Fruit fly (Drosophila melanogaster) whole organism, prepupa: Measurements from ENCODE around the gene SLIRP1.

Source experiments
- Blimp-1 ChIP-seq: fragments of 200-800 bp; sonication (Bioruptor generic); optimal IDR thresholded peaks from 3 replicates; lab custom pipeline; 2017; ENCODE audit warnings: missing biosample characterization, missing genetic modification characterization, mild to moderate bottlenecking, moderate library complexity, missing genetic modification reagents
- CG10631 ChIP-seq: fragments of 200-800 bp; sonication (Bioruptor generic); optimal IDR thresholded peaks from 2 replicates; lab custom pipeline; 2016; ENCODE audit warnings: missing biosample characterization, missing genetic modification characterization
- CG10669 ChIP-seq: fragments of 200-800 bp; sonication (Bioruptor generic); optimal IDR thresholded peaks from 3 replicates; lab custom pipeline; 2018; ENCODE audit warnings: missing biosample characterization, mild to moderate bottlenecking, missing genetic modification characterization, moderate library complexity
- CG11294 ChIP-seq: fragments of 200-800 bp; sonication (Bioruptor generic); IDR thresholded peaks from 2 replicates; pipeline ENCODE4 v1.3.6; 2022; ENCODE audit warnings: missing biosample characterization, missing genetic modification characterization
- CG11762 ChIP-seq: fragments of 200-800 bp; sonication (Bioruptor generic); optimal IDR thresholded peaks from 3 replicates; lab custom pipeline; 2016; ENCODE audit warnings: missing biosample characterization, missing genetic modification characterization; ENCODE audit not compliant: insufficient read depth
- CG15336 ChIP-seq: fragments of 200-800 bp; sonication (Bioruptor generic); IDR thresholded peaks from 2 replicates; pipeline ENCODE4 v1.3.6; 2022; ENCODE audit warnings: missing biosample characterization, missing genetic modification characterization
- CG1621 ChIP-seq: fragments of 200-800 bp; sonication (Bioruptor generic); optimal IDR thresholded peaks from 3 replicates; lab custom pipeline; 2018; ENCODE audit warnings: missing biosample characterization, mild to moderate bottlenecking, missing genetic modification characterization
- CG16779 ChIP-seq: fragments of 200-800 bp; sonication (Bioruptor generic); optimal IDR thresholded peaks from 3 replicates; lab custom pipeline; 2017; ENCODE audit warnings: missing biosample characterization, mild to moderate bottlenecking, missing genetic modification characterization
- CG3032 ChIP-seq: fragments of 200-800 bp; optimal IDR thresholded peaks from 2 replicates; lab custom pipeline; 2019; ENCODE audit warnings: missing biosample characterization, mild to moderate bottlenecking, missing genetic modification characterization, moderate library complexity
- CG31627 ChIP-seq: fragments of 200-800 bp; sonication (Bioruptor generic); optimal IDR thresholded peaks from 3 replicates; lab custom pipeline; 2016; ENCODE audit warnings: missing biosample characterization, missing genetic modification characterization
- CG3919 ChIP-seq: fragments of 200-800 bp; sonication (Bioruptor generic); optimal IDR thresholded peaks from 3 replicates; lab custom pipeline; 2016; ENCODE audit warnings: missing biosample characterization, missing genetic modification characterization
- CG4318 ChIP-seq: fragments of 200-800 bp; sonication (Bioruptor generic); optimal IDR thresholded peaks from 3 replicates; lab custom pipeline; 2017; ENCODE audit warnings: missing biosample characterization, mild to moderate bottlenecking, missing genetic modification characterization
- CG6163 ChIP-seq: fragments of 200-800 bp; sonication (Bioruptor generic); IDR thresholded peaks from 3 replicates; pipeline ENCODE4 v1.3.6; 2022; ENCODE audit warnings: missing biosample characterization, missing genetic modification characterization
- CG6276 ChIP-seq: fragments of 200-800 bp; sonication (Bioruptor generic); optimal IDR thresholded peaks from 2 replicates; lab custom pipeline; 2017; ENCODE audit warnings: missing biosample characterization, mild to moderate bottlenecking, missing genetic modification characterization
- CG6792 ChIP-seq: fragments of 200-800 bp; sonication (Bioruptor generic); optimal IDR thresholded peaks from 3 replicates; lab custom pipeline; 2016; ENCODE audit warnings: missing biosample characterization, missing genetic modification characterization
- CG6808 ChIP-seq: fragments of 200-800 bp; sonication (Bioruptor generic); optimal IDR thresholded peaks from 3 replicates; lab custom pipeline; 2017; ENCODE audit warnings: missing biosample characterization, missing genetic modification characterization, mild to moderate bottlenecking, moderate library complexity, missing genetic modification reagents
- CG6854 ChIP-seq: fragments of 200-800 bp; sonication (Bioruptor generic); optimal IDR thresholded peaks from 2 replicates; lab custom pipeline; 2017; ENCODE audit warnings: missing biosample characterization, mild to moderate bottlenecking, missing genetic modification characterization
- CG7368 ChIP-seq: fragments of 200-800 bp; sonication (Bioruptor generic); optimal IDR thresholded peaks from 3 replicates; lab custom pipeline; 2016; ENCODE audit warnings: missing biosample characterization, missing genetic modification characterization
- CG8119 ChIP-seq: fragments of 200-800 bp; sonication (Bioruptor generic); IDR thresholded peaks from 3 replicates; pipeline ENCODE4 v1.3.6; 2022; ENCODE audit warnings: missing biosample characterization, missing genetic modification characterization
- CG8319 ChIP-seq: fragments of 200-800 bp; sonication (Bioruptor generic); optimal IDR thresholded peaks from 3 replicates; lab custom pipeline; 2016; ENCODE audit warnings: missing biosample characterization, missing genetic modification characterization
- CG8632 ChIP-seq: fragments of 200-800 bp; sonication (Bioruptor generic); optimal IDR thresholded peaks from 3 replicates; lab custom pipeline; 2016; ENCODE audit warnings: missing biosample characterization, missing genetic modification characterization
- CG9139 ChIP-seq: fragments of 200-800 bp; sonication (Bioruptor generic); optimal IDR thresholded peaks from 3 replicates; lab custom pipeline; 2017; ENCODE audit warnings: missing biosample characterization, mild to moderate bottlenecking, missing genetic modification characterization
- Eip75B ChIP-seq: fragments of 200-800 bp; sonication (Bioruptor generic); optimal IDR thresholded peaks from 3 replicates; lab custom pipeline; 2016; ENCODE audit warnings: missing biosample characterization, missing genetic modification characterization
- Eip78C ChIP-seq: fragments of 200-800 bp; sonication (Bioruptor generic); peaks from one replicate; lab custom pipeline; 2016; ENCODE audit warnings: missing biosample characterization, missing genetic modification characterization
- Ets21C ChIP-seq: fragments of 200-800 bp; sonication (Bioruptor generic); optimal IDR thresholded peaks from 3 replicates; lab custom pipeline; 2016; ENCODE audit warnings: missing biosample characterization, missing genetic modification characterization
- Ets96B ChIP-seq: fragments of 200-800 bp; optimal IDR thresholded peaks from 2 replicates; lab custom pipeline; 2019; ENCODE audit warnings: missing biosample characterization, mild to moderate bottlenecking, missing genetic modification characterization, moderate library complexity
- Gug ChIP-seq: fragments of 200-800 bp; sonication (Bioruptor generic); IDR thresholded peaks from 2 replicates; pipeline ENCODE4 v1.3.6; 2022; ENCODE audit warnings: missing biosample characterization, missing genetic modification characterization
- Hr38 ChIP-seq: sonication (Bioruptor generic); optimal IDR thresholded peaks from 2 replicates; lab custom pipeline; 2016; ENCODE audit warnings: missing biosample characterization, missing genetic modification characterization
- Hr39 ChIP-seq: fragments of 200-800 bp; sonication (Bioruptor generic); optimal IDR thresholded peaks from 2 replicates; lab custom pipeline; 2016; ENCODE audit warnings: missing biosample characterization, missing genetic modification characterization
- Hr4 ChIP-seq: fragments of 200-800 bp; sonication (Bioruptor generic); optimal IDR thresholded peaks from 3 replicates; lab custom pipeline; 2016; ENCODE audit warnings: missing biosample characterization, missing genetic modification characterization
- Lpt ChIP-seq: fragments of 200-800 bp; sonication (Bioruptor generic); optimal IDR thresholded peaks from 3 replicates; lab custom pipeline; 2016; ENCODE audit warnings: missing biosample characterization, missing genetic modification characterization
- Met ChIP-seq: fragments of 200-800 bp; sonication (Bioruptor generic); optimal IDR thresholded peaks from 3 replicates; lab custom pipeline; 2016; ENCODE audit warnings: missing biosample characterization, missing genetic modification characterization
- OdsH ChIP-seq: fragments of 200-800 bp; sonication (Bioruptor generic); optimal IDR thresholded peaks from 3 replicates; lab custom pipeline; 2016; ENCODE audit warnings: missing biosample characterization, missing genetic modification characterization
- Smox ChIP-seq: fragments of 200-800 bp; sonication (Bioruptor generic); optimal IDR thresholded peaks from 3 replicates; lab custom pipeline; 2016; ENCODE audit warnings: missing biosample characterization, missing genetic modification characterization
- Sox102F ChIP-seq: fragments of 200-800 bp; sonication (Bioruptor generic); optimal IDR thresholded peaks from 2 replicates; lab custom pipeline; 2016; ENCODE audit warnings: missing biosample characterization, mild to moderate bottlenecking, missing genetic modification characterization
- Sox14 ChIP-seq: fragments of 200-800 bp; sonication (Bioruptor generic); optimal IDR thresholded peaks from 3 replicates; lab custom pipeline; 2016; ENCODE audit warnings: missing biosample characterization, missing genetic modification characterization
- Sox15 ChIP-seq: fragments of 200-800 bp; sonication (Bioruptor generic); optimal IDR thresholded peaks from 3 replicates; lab custom pipeline; 2016; ENCODE audit warnings: missing biosample characterization, missing genetic modification characterization
- achi ChIP-seq: fragments of 200-800 bp; sonication (Bioruptor generic); optimal IDR thresholded peaks from 3 replicates; lab custom pipeline; 2016; ENCODE audit warnings: missing biosample characterization, missing genetic modification characterization
- cyc ChIP-seq: fragments of 200-800 bp; sonication (Bioruptor generic); optimal IDR thresholded peaks from 3 replicates; lab custom pipeline; 2016; ENCODE audit warnings: missing biosample characterization, missing genetic modification characterization
- eg ChIP-seq: fragments of 200-800 bp; sonication (Bioruptor generic); IDR thresholded peaks from 3 replicates; pipeline ENCODE4 v1.3.6; 2022; ENCODE audit warnings: missing biosample characterization, missing genetic modification characterization
- esn ChIP-seq: fragments of 200-800 bp; sonication (Bioruptor generic); optimal IDR thresholded peaks from 2 replicates; lab custom pipeline; 2016; ENCODE audit warnings: missing biosample characterization, mild to moderate bottlenecking, missing genetic modification characterization, moderate library complexity
- fd59A ChIP-seq: fragments of 200-800 bp; sonication (Bioruptor generic); optimal IDR thresholded peaks from 2 replicates; lab custom pipeline; 2017; ENCODE audit warnings: missing biosample characterization, mild to moderate bottlenecking, missing genetic modification characterization, missing genetic modification reagents
- fd85E ChIP-seq: fragments of 200-800 bp; sonication (Bioruptor generic); optimal IDR thresholded peaks from 3 replicates; lab custom pipeline; 2016; ENCODE audit warnings: missing biosample characterization, missing genetic modification characterization
- fkh ChIP-seq: fragments of 200-800 bp; sonication (Bioruptor generic); optimal IDR thresholded peaks from 3 replicates; lab custom pipeline; 2017; ENCODE audit warnings: missing biosample characterization, mild to moderate bottlenecking, missing genetic modification characterization, moderate library complexity
- lz ChIP-seq: fragments of 200-800 bp; sonication (Bioruptor generic); optimal IDR thresholded peaks from 3 replicates; lab custom pipeline; 2016; ENCODE audit warnings: missing biosample characterization, missing genetic modification characterization
- net ChIP-seq: fragments of 200-800 bp; sonication (Bioruptor generic); optimal IDR thresholded peaks from 3 replicates; lab custom pipeline; 2016; ENCODE audit warnings: missing biosample characterization, missing genetic modification characterization
- pdm3 ChIP-seq: fragments of 200-800 bp; sonication (Bioruptor generic); optimal IDR thresholded peaks from 3 replicates; lab custom pipeline; 2016; ENCODE audit warnings: missing biosample characterization, missing genetic modification characterization
- spab ChIP-seq: fragments of 200-800 bp; sonication (Bioruptor generic); optimal IDR thresholded peaks from 2 replicates; lab custom pipeline; 2017; ENCODE audit warnings: missing biosample characterization, mild to moderate bottlenecking, missing genetic modification characterization, missing genetic modification reagents
- ss ChIP-seq, 2 experiments: fragments of 200-800 bp; sonication (Bioruptor generic); optimal IDR thresholded peaks; 2 replicates in 1 of 2; 3 replicates in 1 of 2; lab custom pipeline; 2017 to 2018; ENCODE audit warnings: mild to moderate bottlenecking in 2 of 2, missing biosample characterization in 2 of 2, missing genetic modification characterization in 2 of 2, moderate library complexity in 1 of 2
- svp ChIP-seq: fragments of 200-800 bp; sonication (Bioruptor generic); peaks from one replicate; lab custom pipeline; 2016; ENCODE audit warnings: missing biosample characterization, missing genetic modification characterization
- topi ChIP-seq: fragments of 200-800 bp; sonication (Bioruptor generic); optimal IDR thresholded peaks from 3 replicates; lab custom pipeline; 2016; ENCODE audit warnings: missing biosample characterization, missing genetic modification characterization
- vri ChIP-seq: fragments of 200-800 bp; sonication (Bioruptor generic); optimal IDR thresholded peaks from 3 replicates; lab custom pipeline; 2016; ENCODE audit warnings: missing biosample characterization, mild to moderate bottlenecking, missing genetic modification characterization

Gene SLIRP1

DNA sequence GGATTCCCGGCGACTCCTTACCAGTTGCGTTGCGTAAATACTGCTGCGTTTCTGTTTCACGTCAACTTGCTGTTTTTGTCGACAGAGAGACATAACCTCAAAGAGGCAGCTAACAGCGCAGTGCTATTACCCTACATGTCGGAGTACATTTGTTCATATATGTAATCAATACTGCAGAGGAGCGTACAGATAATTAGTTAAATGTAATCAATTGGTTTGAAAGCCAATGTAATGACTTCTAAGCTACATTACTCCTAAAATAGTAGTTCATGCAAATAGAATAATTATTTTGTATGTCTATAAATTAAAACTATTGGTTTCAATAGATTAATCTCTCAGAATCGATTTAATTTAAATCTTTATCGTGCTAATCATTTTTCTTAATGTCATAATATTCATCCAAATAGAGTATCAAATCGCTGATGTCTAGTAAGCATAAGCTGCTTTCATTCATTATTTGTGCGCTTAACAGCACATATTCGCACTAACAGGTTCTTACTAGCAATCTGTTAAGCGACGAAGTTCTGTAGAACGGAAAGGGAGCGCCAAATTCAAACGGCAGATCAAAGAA, at the start of gene SLIRP1, which contains the start of gene anox:
Gene SLIRP1, minus strand, starts transcription at position 95 of the 571 bp plus-strand sequence.
Gene anox, minus strand, starts transcription at position 95 of the 571 bp plus-strand sequence.
- no peak for TF ChIP-seq fd85E (GFP tag; lab: Kevin White, UChicago)
- peak; percentile 87 for TF ChIP-seq CG8119
- TF ChIP-seq cyc (GFP tag; lab: Kevin White, UChicago) = peak; percentile 80
- peak; percentile 78 for TF ChIP-seq Lpt
- peak; percentile 89 for TF ChIP-seq CG10631 (GFP tag; lab: Kevin White, UChicago)
- peak; percentile 79 for TF ChIP-seq CG16779
- peak; percentile 79 for TF ChIP-seq CG1621 (tag; lab: Kevin White, UChicago)
- peak; percentile 86 for TF ChIP-seq CG6808 (GFP tag; lab: Kevin White, UChicago)
- TF ChIP-seq Met (GFP tag; lab: Kevin White, UChicago) = peak; percentile 89
- peak; percentile 88 for TF ChIP-seq Smox (GFP tag; lab: Kevin White, UChicago)
- TF ChIP-seq fd59A (GFP tag; lab: Kevin White, UChicago) = peak; percentile 84
- peak; percentile 91 for TF ChIP-seq lz
- TF ChIP-seq Hr38 = no peak
- peak; percentile 87 for TF ChIP-seq OdsH (GFP tag; lab: Kevin White, UChicago)
- peak; percentile 87 for TF ChIP-seq Sox14
- peak; percentile 82 to 86 for TF ChIP-seq ss (GFP tag; optimal IDR thresholded peaks at IDR 0.05; lab: Kevin White, UChicago)
- peak; percentile 75 for TF ChIP-seq Ets21C
- TF ChIP-seq achi (GFP tag; lab: Kevin White, UChicago) = peak; percentile 82
- TF ChIP-seq esn (GFP tag; lab: Kevin White, UChicago) = peak; percentile 92
- TF ChIP-seq Sox102F (GFP tag; lab: Kevin White, UChicago) = peak; percentile 74
- peak; percentile 86 for TF ChIP-seq CG8632 (GFP tag; lab: Kevin White, UChicago)
- TF ChIP-seq Hr39 (GFP tag; lab: Kevin White, UChicago) = peak; percentile 82
- TF ChIP-seq CG15336 (GFP tag; lab: Robert Waterston, UW) = peak; percentile 86
- TF ChIP-seq svp (GFP tag; lab: Kevin White, UChicago) = peak; percentile 92
- no peak for TF ChIP-seq CG4318 (GFP tag; lab: Kevin White, UChicago)
- peak; percentile 71 for TF ChIP-seq CG6854
- TF ChIP-seq vri = peak; percentile 54
- TF ChIP-seq CG11762 = peak; percentile 82
- TF ChIP-seq net (GFP tag; lab: Kevin White, UChicago) = peak; percentile 81
- TF ChIP-seq Sox15 = peak; percentile 85
- peak; percentile 83 for TF ChIP-seq Hr4 (GFP tag; lab: Kevin White, UChicago)
- TF ChIP-seq CG6163 (GFP tag; lab: Robert Waterston, UW) = peak; percentile 64; the same call in 1 of the 3 replicates
- peak; percentile 65 for TF ChIP-seq CG8319 (GFP tag; lab: Kevin White, UChicago)
- peak; percentile 86 for TF ChIP-seq CG6792
- peak; percentile 31 for TF ChIP-seq fkh (GFP tag; lab: Kevin White, UChicago)
- TF ChIP-seq Blimp-1 = peak; percentile 70
- TF ChIP-seq CG3919 = peak; percentile 81
- peak; percentile 80 for TF ChIP-seq eg (GFP tag; lab: Robert Waterston, UW)
- TF ChIP-seq CG3032 (tag; lab: Kevin White, UChicago) = peak; percentile 90
- peak; percentile 96 for TF ChIP-seq Eip78C
- peak; percentile 92 for TF ChIP-seq Ets96B (tag; lab: Kevin White, UChicago)
- TF ChIP-seq CG10669 (GFP tag; lab: Kevin White, UChicago) = peak; percentile 92
- TF ChIP-seq CG9139 (GFP tag; lab: Kevin White, UChicago) = no peak
- TF ChIP-seq CG7368 (GFP tag; lab: Kevin White, UChicago) = peak; percentile 70
- TF ChIP-seq CG6276 (GFP tag; lab: Kevin White, UChicago) = no peak
- TF ChIP-seq CG11294 = peak; percentile 55; the same call in 1 of the 2 replicates
- TF ChIP-seq Gug = peak; percentile 77
- peak; percentile 90 for TF ChIP-seq topi (GFP tag; lab: Kevin White, UChicago)
- peak; percentile 89 for TF ChIP-seq pdm3 (GFP tag; lab: Kevin White, UChicago)
- peak; percentile 85 for TF ChIP-seq Eip75B (GFP tag; lab: Kevin White, UChicago)
- peak; percentile 81 for TF ChIP-seq spab (GFP tag; lab: Kevin White, UChicago)
- peak; percentile 86 for TF ChIP-seq CG31627 (GFP tag; lab: Kevin White, UChicago)
